Worm (Caenorhabditis elegans) whole organism, L3 larva: ENCODE measurements around the gene Y51H7C.12.

Experiments
- R02D3.7 ChIP-seq: fragments of 150-350 bp; optimal IDR thresholded peaks from 2 replicates; lab custom pipeline; 2014; ENCODE audit warnings: missing biosample characterization, missing genetic modification characterization
- aly-2 ChIP-seq: fragments of 150-350 bp; optimal IDR thresholded peaks from 2 replicates; lab custom pipeline; 2014; ENCODE audit warnings: missing biosample characterization, missing genetic modification characterization
- ceh-16 ChIP-seq: sonication (generic microtip); optimal IDR thresholded peaks from 2 replicates; lab custom pipeline; 2017; ENCODE audit warnings: missing biosample characterization, missing genetic modification characterization
- ceh-82 ChIP-seq: fragments of 150-350 bp; optimal IDR thresholded peaks from 2 replicates; lab custom pipeline; 2014; ENCODE audit warnings: missing biosample characterization, missing genetic modification characterization
- daf-12 ChIP-seq: fragments of 150-350 bp; optimal IDR thresholded peaks from 2 replicates; lab custom pipeline; 2014; ENCODE audit warnings: missing biosample characterization, missing genetic modification reagents, missing genetic modification characterization
- egl-5 ChIP-seq: fragments of 150-350 bp; optimal IDR thresholded peaks from 2 replicates; lab custom pipeline; 2017; ENCODE audit warnings: missing biosample characterization, missing genetic modification reagents, missing genetic modification characterization, inconsistent platforms
- elt-1 ChIP-seq: fragments of 150-350 bp; optimal IDR thresholded peaks from 2 replicates; lab custom pipeline; 2014; ENCODE audit warnings: missing biosample characterization, missing genetic modification characterization
- elt-2 ChIP-seq: sonication (generic microtip); optimal IDR thresholded peaks from 2 replicates; lab custom pipeline; 2016; ENCODE audit warnings: missing genetic modification reagents, mild to moderate bottlenecking, missing genetic modification characterization, missing compliant biosample characterization
- elt-3 ChIP-seq, 3 experiments: fragments of 150-350 bp in 1 of 3; sonication (generic microtip) in 2 of 3; optimal IDR thresholded peaks; 2 replicates in 2 of 3; 4 replicates in 1 of 3; lab custom pipeline; 2014 to 2017; ENCODE audit warnings: missing biosample characterization in 3 of 3, missing genetic modification characterization in 3 of 3
- fkh-10 ChIP-seq: sonication (generic microtip); optimal IDR thresholded peaks from 2 replicates; lab custom pipeline; 2017; ENCODE audit warnings: missing biosample characterization, missing genetic modification reagents, missing genetic modification characterization
- fkh-2 ChIP-seq: fragments of 150-350 bp; optimal IDR thresholded peaks from 2 replicates; lab custom pipeline; 2014; ENCODE audit warnings: missing biosample characterization, missing genetic modification reagents, missing genetic modification characterization
- fos-1 ChIP-seq: fragments of 150-350 bp; optimal IDR thresholded peaks from 2 replicates; lab custom pipeline; 2014; ENCODE audit warnings: missing biosample characterization, missing genetic modification characterization
- hmg-11 ChIP-seq: sonication (generic microtip); optimal IDR thresholded peaks from 2 replicates; lab custom pipeline; 2016; ENCODE audit warnings: missing genetic modification characterization, missing compliant biosample characterization
- jun-1 ChIP-seq: fragments of 150-350 bp; optimal IDR thresholded peaks from 2 replicates; lab custom pipeline; 2014; ENCODE audit warnings: missing biosample characterization, missing genetic modification reagents, missing genetic modification characterization
- lin-15B ChIP-seq: fragments of 150-350 bp; optimal IDR thresholded peaks from 2 replicates; lab custom pipeline; 2014; ENCODE audit warnings: missing biosample characterization, missing genetic modification characterization
- lin-39 ChIP-seq: fragments of 150-350 bp; optimal IDR thresholded peaks from 2 replicates; lab custom pipeline; 2018; ENCODE audit warnings: missing biosample characterization, missing genetic modification reagents, missing genetic modification characterization
- lsy-12 ChIP-seq: sonication (generic microtip); optimal IDR thresholded peaks from 2 replicates; lab custom pipeline; 2016; ENCODE audit warnings: mild to moderate bottlenecking, missing genetic modification characterization, missing compliant biosample characterization
- mdl-1 ChIP-seq: fragments of 150-350 bp; optimal IDR thresholded peaks from 2 replicates; lab custom pipeline; 2014; ENCODE audit warnings: missing biosample characterization, missing genetic modification characterization
- mml-1 ChIP-seq: fragments of 150-350 bp; sonication (generic microtip); optimal IDR thresholded peaks from 3 replicates; lab custom pipeline; 2014; ENCODE audit warnings: missing biosample characterization, missing genetic modification characterization
- nfya-1 ChIP-seq: sonication (generic microtip); optimal IDR thresholded peaks from 2 replicates; lab custom pipeline; 2017; ENCODE audit warnings: missing genetic modification characterization, mild to moderate bottlenecking, missing compliant biosample characterization, antibody characterized with exemption, moderate library complexity; ENCODE audit not compliant: insufficient read depth
- nhr-11 ChIP-seq: fragments of 150-350 bp; optimal IDR thresholded peaks from 2 replicates; lab custom pipeline; 2014; ENCODE audit warnings: missing biosample characterization, missing genetic modification characterization
- nhr-12 ChIP-seq: fragments of 150-350 bp; optimal IDR thresholded peaks from 2 replicates; lab custom pipeline; 2014; ENCODE audit warnings: missing biosample characterization, missing genetic modification characterization
- nhr-23 ChIP-seq: fragments of 150-350 bp; optimal IDR thresholded peaks from 2 replicates; lab custom pipeline; 2014; ENCODE audit warnings: missing biosample characterization, missing genetic modification reagents, missing genetic modification characterization
- nhr-67 ChIP-seq: fragments of 150-350 bp; optimal IDR thresholded peaks from 2 replicates; lab custom pipeline; 2014; ENCODE audit warnings: missing biosample characterization, missing genetic modification characterization
- nhr-76 ChIP-seq: fragments of 150-350 bp; sonication (generic microtip); optimal IDR thresholded peaks from 5 replicates; lab custom pipeline; 2014; ENCODE audit warnings: missing biosample characterization, missing genetic modification characterization
- nhr-77 ChIP-seq: fragments of 150-350 bp; optimal IDR thresholded peaks from 2 replicates; lab custom pipeline; 2014; ENCODE audit warnings: missing biosample characterization, missing genetic modification characterization
- pha-4 ChIP-seq: fragments of 150-350 bp; optimal IDR thresholded peaks from 2 replicates; lab custom pipeline; 2014; ENCODE audit warnings: missing biosample characterization, missing genetic modification reagents, missing genetic modification characterization
- sea-2 ChIP-seq: fragments of 150-350 bp; sonication (generic microtip); optimal IDR thresholded peaks from 4 replicates; lab custom pipeline; 2014; ENCODE audit warnings: missing biosample characterization, missing genetic modification reagents, missing genetic modification characterization
- skn-1 ChIP-seq: fragments of 150-350 bp; optimal IDR thresholded peaks from 2 replicates; lab custom pipeline; 2014; ENCODE audit warnings: missing biosample characterization, missing genetic modification characterization
- snpc-4 ChIP-seq: fragments of 150-350 bp; optimal IDR thresholded peaks from 2 replicates; lab custom pipeline; 2014; ENCODE audit warnings: missing biosample characterization, missing genetic modification characterization
- tbx-2 ChIP-seq: sonication (generic microtip); optimal IDR thresholded peaks from 2 replicates; lab custom pipeline; 2016; ENCODE audit warnings: mild to moderate bottlenecking, missing genetic modification characterization, missing compliant biosample characterization
- unc-39 ChIP-seq: sonication (generic microtip); optimal IDR thresholded peaks from 4 replicates; lab custom pipeline; 2017; ENCODE audit warnings: missing biosample characterization, missing genetic modification characterization
- ztf-11 ChIP-seq: fragments of 150-350 bp; optimal IDR thresholded peaks from 2 replicates; lab custom pipeline; 2014; ENCODE audit warnings: missing biosample characterization, missing genetic modification characterization

Y51H7C.12 gene

DNA sequence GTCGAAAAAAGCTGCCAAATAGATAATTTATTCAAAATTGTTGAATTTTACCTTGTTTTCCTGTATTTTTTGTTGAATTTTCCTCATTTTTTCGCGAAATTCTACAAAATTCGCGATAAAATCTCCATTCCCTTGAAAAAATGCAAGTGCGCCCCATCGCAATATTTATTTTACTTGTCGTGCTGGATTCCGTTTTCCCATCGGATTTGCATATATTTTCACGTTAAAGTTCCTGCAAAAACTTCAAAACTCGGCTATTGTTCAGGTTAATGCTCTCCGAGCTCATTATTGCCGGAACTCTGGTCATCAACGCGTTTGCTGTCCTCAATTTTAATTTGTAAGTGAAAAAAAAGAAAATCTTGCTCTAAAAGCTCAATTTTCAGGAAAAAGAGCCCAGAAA, 43.5 kb downstream of the Y51H7C.12 start, which contains the start of the genes Y51H7C.41 and cogc-4:
Y51H7C.41 (plus strand) TSS at position 266 of the 400 bp plus-strand sequence.
cogc-4 (plus strand) TSS at position 386 of the 400 bp plus-strand sequence.
- TF ChIP-seq hmg-11 (tag; lab: Kevin White, UChicago) (no peak), pha-4 (tag; lab: Kevin White, UChicago) (no peak), nhr-76 (no peak), lin-39 (tag; lab: Kevin White, UChicago) (no peak), tbx-2 (no peak), jun-1 (no peak), elt-3 (tag; optimal IDR thresholded peaks at IDR 0.05; lab: Kevin White, UChicago) (no peak), sea-2 (GFP tag; lab: Kevin White, UChicago) (no peak), skn-1 (tag; lab: Kevin White, UChicago) (no peak), elt-1 (tag; lab: Kevin White, UChicago) (no peak), fkh-10 (GFP tag; lab: Kevin White, UChicago) (no peak), mdl-1 (tag; lab: Kevin White, UChicago) (no peak), nfya-1 (tag; lab: Kevin White, UChicago) (no peak), elt-2 (tag; lab: Kevin White, UChicago) (no peak), nhr-77 (no peak), lin-15B (tag; lab: Kevin White, UChicago) (no peak), ceh-16 (tag; lab: Kevin White, UChicago) (no peak)
- TF ChIP-seq, all 47 proteins: peak for 0

DNA sequence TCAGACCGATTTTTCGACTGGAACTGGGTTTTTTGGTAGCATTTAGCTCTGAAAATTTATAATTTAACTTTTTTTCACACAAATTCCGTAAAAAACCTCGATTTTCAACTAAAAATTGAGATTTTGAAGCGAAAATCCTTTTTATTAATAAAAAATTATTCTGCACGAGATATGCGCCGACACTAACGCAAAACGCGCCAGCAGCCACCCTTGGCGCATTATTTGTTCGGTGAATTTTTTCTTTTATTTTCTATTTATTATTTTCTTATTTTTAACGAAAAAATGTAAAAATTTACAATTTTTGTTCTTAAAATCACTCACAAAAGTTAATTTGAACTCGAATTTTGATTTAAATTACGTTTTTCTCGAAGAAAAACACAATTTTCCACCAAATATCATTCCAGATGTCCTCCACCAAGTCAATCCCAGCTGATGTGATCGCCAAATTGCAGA, 44.4 kb downstream of the Y51H7C.12 start, which contains the start of gene Y51H7C.7:
Y51H7C.7 (plus strand) TSS at position 403 of the 453 bp plus-strand sequence.
- no peak for TF ChIP-seq nhr-77
- TF ChIP-seq lin-15B (tag; lab: Kevin White, UChicago): peak; percentile 75
- peak; percentile 36 for TF ChIP-seq R02D3.7 (tag; lab: Kevin White, UChicago)
- TF ChIP-seq elt-2 (tag; lab: Kevin White, UChicago): peak; percentile 22
- TF ChIP-seq daf-12 (tag; lab: Kevin White, UChicago): no peak
- TF ChIP-seq lin-39 (tag; lab: Kevin White, UChicago): peak; percentile 24
- TF ChIP-seq mdl-1 (tag; lab: Kevin White, UChicago): no peak
- peak; percentile 65 for TF ChIP-seq nhr-23 (tag; lab: Kevin White, UChicago)
- no peak for TF ChIP-seq jun-1
- TF ChIP-seq tbx-2: peak; percentile 18

DNA sequence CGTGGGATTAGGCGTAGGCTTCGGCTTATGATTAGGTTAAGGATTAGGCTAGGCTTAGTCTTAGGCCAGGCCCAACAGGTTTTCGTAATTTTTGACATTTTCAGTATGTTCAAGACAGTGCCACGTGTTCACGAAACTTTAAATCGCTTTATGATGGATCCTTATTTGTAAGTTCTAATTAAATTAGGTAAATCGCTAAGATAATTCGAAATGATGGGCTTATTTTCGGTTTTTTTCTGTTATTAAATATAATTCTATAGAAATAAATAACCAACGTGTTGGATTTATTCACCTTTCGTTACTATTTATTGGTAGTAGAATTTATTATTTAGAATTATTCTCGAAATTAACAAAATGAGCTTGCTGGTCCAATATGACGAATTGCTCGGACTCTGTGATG, 45.1 kb downstream of the Y51H7C.12 start, which contains the start of gene Y51H7C.8:
Y51H7C.8 (plus strand) TSS at position 301 of the 400 bp plus-strand sequence.
- TF ChIP-seq nhr-12 (tag; lab: Kevin White, UChicago) (no peak), nhr-23 (tag; lab: Kevin White, UChicago) (no peak), lin-39 (tag; lab: Kevin White, UChicago) (no peak), nhr-11 (tag; lab: Kevin White, UChicago) (no peak), fkh-2 (tag; lab: Kevin White, UChicago) (no peak), R02D3.7 (tag; lab: Kevin White, UChicago) (no peak), lsy-12 (tag; lab: Kevin White, UChicago) (no peak)

DNA sequence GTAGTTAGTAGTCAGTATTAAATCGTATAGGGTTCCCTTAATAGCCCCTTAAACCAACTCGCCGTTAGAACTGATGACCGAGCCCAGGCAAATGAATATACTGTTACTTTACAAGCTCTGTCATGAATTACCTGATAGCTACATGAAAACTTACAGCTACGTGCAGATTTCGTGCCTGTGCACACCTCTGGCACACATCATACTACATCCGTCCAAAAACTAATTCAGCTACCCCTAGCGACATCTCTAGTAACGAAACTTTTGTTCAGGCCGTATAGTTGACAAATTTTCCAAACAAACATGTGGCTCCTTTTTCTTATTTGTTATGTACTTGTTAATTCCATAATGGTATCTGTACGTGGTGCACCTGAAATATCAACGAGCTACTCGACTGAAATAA, 46.4 kb downstream of the Y51H7C.12 start, which contains the start of gene F54D12.1:
F54D12.1 (plus strand) TSS at position 301 of the 400 bp plus-strand sequence.
- no peak for TF ChIP-seq snpc-4 (tag; lab: Kevin White, UChicago)
- no peak for TF ChIP-seq nhr-67
- TF ChIP-seq aly-2 (tag; lab: Kevin White, UChicago): no peak
- no peak for TF ChIP-seq mml-1 (tag; lab: Kevin White, UChicago)
- TF ChIP-seq nhr-11 (tag; lab: Kevin White, UChicago): no peak
- TF ChIP-seq ztf-11 (tag; lab: Kevin White, UChicago): no peak
- no peak for TF ChIP-seq lsy-12 (tag; lab: Kevin White, UChicago)
- no peak for TF ChIP-seq fos-1 (tag; lab: Kevin White, UChicago)
- no peak for TF ChIP-seq unc-39 (tag; lab: Kevin White, UChicago)
- no peak for TF ChIP-seq sea-2 (GFP tag; lab: Kevin White, UChicago)
- no peak for TF ChIP-seq egl-5 (tag; lab: Kevin White, UChicago)
- TF ChIP-seq hmg-11 (tag; lab: Kevin White, UChicago): no peak
- TF ChIP-seq elt-3 (tag; optimal IDR thresholded peaks at IDR 0.05; lab: Kevin White, UChicago): no peak
- no peak for TF ChIP-seq ceh-82
- TF ChIP-seq R02D3.7 (tag; lab: Kevin White, UChicago): no peak
- TF ChIP-seq, all 47 proteins: peak for 0
